Worm (Caenorhabditis elegans) whole organism, L3 larva: ENCODE data around the gene B0432.14.

Experiments used
- aly-2 ChIP-seq: fragments of 150-350 bp; optimal IDR thresholded peaks from 2 replicates; lab custom pipeline; 2014; ENCODE audit warnings: missing biosample characterization, missing genetic modification characterization
- ama-1 ChIP-seq: fragments of 150-350 bp; optimal IDR thresholded peaks from 2 replicates; lab custom pipeline; 2018
- ceh-16 ChIP-seq: sonication (generic microtip); optimal IDR thresholded peaks from 2 replicates; lab custom pipeline; 2017; ENCODE audit warnings: missing biosample characterization, missing genetic modification characterization
- fkh-10 ChIP-seq: sonication (generic microtip); optimal IDR thresholded peaks from 2 replicates; lab custom pipeline; 2017; ENCODE audit warnings: missing biosample characterization, missing genetic modification reagents, missing genetic modification characterization
- hmg-11 ChIP-seq: sonication (generic microtip); optimal IDR thresholded peaks from 2 replicates; lab custom pipeline; 2016; ENCODE audit warnings: missing genetic modification characterization, missing compliant biosample characterization
- nhr-237 ChIP-seq: fragments of 150-350 bp; optimal IDR thresholded peaks from 2 replicates; lab custom pipeline; 2014; ENCODE audit warnings: missing biosample characterization, missing genetic modification characterization
- nhr-25 ChIP-seq: sonication (generic microtip); optimal IDR thresholded peaks from 2 replicates; lab custom pipeline; 2017; ENCODE audit warnings: missing biosample characterization, missing genetic modification characterization
- nhr-28 ChIP-seq: fragments of 150-350 bp; optimal IDR thresholded peaks from 2 replicates; lab custom pipeline; 2014; ENCODE audit warnings: missing biosample characterization, missing genetic modification characterization
- nhr-77 ChIP-seq: fragments of 150-350 bp; optimal IDR thresholded peaks from 2 replicates; lab custom pipeline; 2014; ENCODE audit warnings: missing biosample characterization, missing genetic modification characterization
- pqm-1 ChIP-seq: fragments of 150-350 bp; optimal IDR thresholded peaks from 2 replicates; lab custom pipeline; 2017; ENCODE audit warnings: missing biosample characterization, missing genetic modification characterization, inconsistent platforms
- snpc-4 ChIP-seq: fragments of 150-350 bp; optimal IDR thresholded peaks from 2 replicates; lab custom pipeline; 2014; ENCODE audit warnings: missing biosample characterization, missing genetic modification characterization
- unc-62 ChIP-seq: fragments of 150-350 bp; sonication (generic microtip); optimal IDR thresholded peaks from 4 replicates; lab custom pipeline; 2014; ENCODE audit warnings: missing biosample characterization, missing genetic modification reagents, missing genetic modification characterization
- ztf-11 ChIP-seq: fragments of 150-350 bp; optimal IDR thresholded peaks from 2 replicates; lab custom pipeline; 2014; ENCODE audit warnings: missing biosample characterization, missing genetic modification characterization

- no peak for TF ChIP-seq hmg-11
- TF ChIP-seq nhr-28 (tag; lab: Kevin White, UChicago): no peak
- TF ChIP-seq pqm-1 (tag; lab: Kevin White, UChicago): no peak
- TF ChIP-seq nhr-25 (tag; lab: Kevin White, UChicago): no peak
- TF ChIP-seq ceh-16: no peak
- no peak for TF ChIP-seq snpc-4 (tag; lab: Kevin White, UChicago)
- TF ChIP-seq fkh-10 (GFP tag; lab: Kevin White, UChicago): no peak
- no peak for TF ChIP-seq ztf-11 (tag; lab: Kevin White, UChicago)
- no peak for TF ChIP-seq ama-1
- TF ChIP-seq nhr-237 (tag; lab: Kevin White, UChicago): no peak
- no peak for TF ChIP-seq unc-62 (GFP tag; lab: Kevin White, UChicago)
- TF ChIP-seq aly-2: no peak
- no peak for TF ChIP-seq nhr-77 (tag; lab: Kevin White, UChicago)
Observed at ce11 chrII:307154-307553, 43.0 kb downstream of the B0432.14 start, which contains the start of gene K01A2.4.
